Worm (Caenorhabditis elegans) whole organism, L3 larva: Measurements from ENCODE around the gene str-41.

ENCODE experiments used
- R02D3.7 ChIP-seq: fragments of 150-350 bp; optimal IDR thresholded peaks from 2 replicates; lab custom pipeline; 2014; ENCODE audit warnings: missing biosample characterization, missing genetic modification characterization
- aly-2 ChIP-seq: fragments of 150-350 bp; optimal IDR thresholded peaks from 2 replicates; lab custom pipeline; 2014; ENCODE audit warnings: missing biosample characterization, missing genetic modification characterization
- ama-1 ChIP-seq: fragments of 150-350 bp; optimal IDR thresholded peaks from 2 replicates; lab custom pipeline; 2018
- ceh-16 ChIP-seq: sonication (generic microtip); optimal IDR thresholded peaks from 2 replicates; lab custom pipeline; 2017; ENCODE audit warnings: missing biosample characterization, missing genetic modification characterization
- ceh-28 ChIP-seq: fragments of 150-350 bp; optimal IDR thresholded peaks from 2 replicates; lab custom pipeline; 2014; ENCODE audit warnings: missing biosample characterization, missing genetic modification reagents, missing genetic modification characterization
- ceh-9 ChIP-seq: sonication (generic microtip); optimal IDR thresholded peaks from 2 replicates; lab custom pipeline; 2018; ENCODE audit warnings: missing biosample characterization, missing genetic modification characterization
- egl-27 ChIP-seq: sonication (generic microtip); optimal IDR thresholded peaks from 4 replicates; lab custom pipeline; 2017; ENCODE audit warnings: missing biosample characterization, missing genetic modification reagents, missing genetic modification characterization
- elt-3 ChIP-seq, 3 experiments: fragments of 150-350 bp in 1 of 3; sonication (generic microtip) in 2 of 3; optimal IDR thresholded peaks; 2 replicates in 2 of 3; 4 replicates in 1 of 3; lab custom pipeline; 2014 to 2017; ENCODE audit warnings: missing biosample characterization in 3 of 3, missing genetic modification characterization in 3 of 3
- eor-1 ChIP-seq, 2 experiments: fragments of 150-350 bp; optimal IDR thresholded peaks; 2 replicates each; lab custom pipeline; 2014 to 2018; ENCODE audit warnings: missing biosample characterization in 2 of 2, missing genetic modification characterization in 2 of 2
- jun-1 ChIP-seq: fragments of 150-350 bp; optimal IDR thresholded peaks from 2 replicates; lab custom pipeline; 2014; ENCODE audit warnings: missing biosample characterization, missing genetic modification reagents, missing genetic modification characterization
- lin-15B ChIP-seq: fragments of 150-350 bp; optimal IDR thresholded peaks from 2 replicates; lab custom pipeline; 2014; ENCODE audit warnings: missing biosample characterization, missing genetic modification characterization
- lsy-12 ChIP-seq: sonication (generic microtip); optimal IDR thresholded peaks from 2 replicates; lab custom pipeline; 2016; ENCODE audit warnings: mild to moderate bottlenecking, missing genetic modification characterization, missing compliant biosample characterization
- mdl-1 ChIP-seq: fragments of 150-350 bp; optimal IDR thresholded peaks from 2 replicates; lab custom pipeline; 2014; ENCODE audit warnings: missing biosample characterization, missing genetic modification characterization
- nhr-11 ChIP-seq: fragments of 150-350 bp; optimal IDR thresholded peaks from 2 replicates; lab custom pipeline; 2014; ENCODE audit warnings: missing biosample characterization, missing genetic modification characterization
- nhr-23 ChIP-seq: fragments of 150-350 bp; optimal IDR thresholded peaks from 2 replicates; lab custom pipeline; 2014; ENCODE audit warnings: missing biosample characterization, missing genetic modification reagents, missing genetic modification characterization
- nhr-237 ChIP-seq: fragments of 150-350 bp; optimal IDR thresholded peaks from 2 replicates; lab custom pipeline; 2014; ENCODE audit warnings: missing biosample characterization, missing genetic modification characterization
- nhr-25 ChIP-seq: sonication (generic microtip); optimal IDR thresholded peaks from 2 replicates; lab custom pipeline; 2017; ENCODE audit warnings: missing biosample characterization, missing genetic modification characterization
- nhr-28 ChIP-seq: fragments of 150-350 bp; optimal IDR thresholded peaks from 2 replicates; lab custom pipeline; 2014; ENCODE audit warnings: missing biosample characterization, missing genetic modification characterization
- nhr-43 ChIP-seq: sonication (generic microtip); optimal IDR thresholded peaks from 2 replicates; lab custom pipeline; 2016; ENCODE audit warnings: mild to moderate bottlenecking, missing genetic modification characterization, missing compliant biosample characterization; ENCODE audit not compliant: poor library complexity, severe bottlenecking
- nhr-67 ChIP-seq: fragments of 150-350 bp; optimal IDR thresholded peaks from 2 replicates; lab custom pipeline; 2014; ENCODE audit warnings: missing biosample characterization, missing genetic modification characterization
- pha-4 ChIP-seq: fragments of 150-350 bp; optimal IDR thresholded peaks from 2 replicates; lab custom pipeline; 2014; ENCODE audit warnings: missing biosample characterization, missing genetic modification reagents, missing genetic modification characterization
- pqm-1 ChIP-seq: fragments of 150-350 bp; optimal IDR thresholded peaks from 2 replicates; lab custom pipeline; 2017; ENCODE audit warnings: missing biosample characterization, missing genetic modification characterization, inconsistent platforms
- snpc-4 ChIP-seq: fragments of 150-350 bp; optimal IDR thresholded peaks from 2 replicates; lab custom pipeline; 2014; ENCODE audit warnings: missing biosample characterization, missing genetic modification characterization
- tbx-2 ChIP-seq: sonication (generic microtip); optimal IDR thresholded peaks from 2 replicates; lab custom pipeline; 2016; ENCODE audit warnings: mild to moderate bottlenecking, missing genetic modification characterization, missing compliant biosample characterization
- unc-39 ChIP-seq: sonication (generic microtip); optimal IDR thresholded peaks from 4 replicates; lab custom pipeline; 2017; ENCODE audit warnings: missing biosample characterization, missing genetic modification characterization
- unc-62 ChIP-seq: fragments of 150-350 bp; sonication (generic microtip); optimal IDR thresholded peaks from 4 replicates; lab custom pipeline; 2014; ENCODE audit warnings: missing biosample characterization, missing genetic modification reagents, missing genetic modification characterization
- ztf-4 ChIP-seq: fragments of 150-350 bp; optimal IDR thresholded peaks from 2 replicates; lab custom pipeline; 2014; ENCODE audit warnings: missing biosample characterization, missing genetic modification characterization

str-41 gene

ce11 chrV:7414909-7415308, 3.1 kb downstream of the str-41 start, which contains the start of gene F18E3.12:
TSS of gene F18E3.12 (plus strand) at chrV:7414985.
- no peak for TF ChIP-seq ceh-9 (tag; lab: Kevin White, UChicago)
- TF ChIP-seq ama-1 (lab: Kevin White, UChicago): peak; percentile 83
- no peak for TF ChIP-seq R02D3.7 (tag; lab: Kevin White, UChicago)

- TF ChIP-seq elt-3 (tag; optimal IDR thresholded peaks at IDR 0.05; lab: Kevin White, UChicago): peak; percentile 33 to 44 (median 38)
- TF ChIP-seq ztf-4 (tag; lab: Kevin White, UChicago): no peak
- peak; percentile 93 for TF ChIP-seq ama-1 (lab: Kevin White, UChicago)
- no peak for TF ChIP-seq aly-2 (tag; lab: Kevin White, UChicago)
- no peak for TF ChIP-seq eor-1 (tag; optimal IDR thresholded peaks at IDR 0.05; lab: Kevin White, UChicago)
- TF ChIP-seq lsy-12: peak; percentile 7
- peak; percentile 93 for TF ChIP-seq nhr-43 (tag; lab: Kevin White, UChicago)
- no peak for TF ChIP-seq nhr-237 (tag; lab: Kevin White, UChicago)
- TF ChIP-seq pqm-1 (tag; lab: Kevin White, UChicago): no peak
- no peak for TF ChIP-seq unc-39 (tag; lab: Kevin White, UChicago)
- TF ChIP-seq tbx-2 (tag; lab: Kevin White, UChicago): peak; percentile 34
- TF ChIP-seq nhr-25 (tag; lab: Kevin White, UChicago): peak; percentile 92
- peak; percentile 37 for TF ChIP-seq jun-1
- peak; percentile 85 for TF ChIP-seq nhr-23 (tag; lab: Kevin White, UChicago)
- no peak for TF ChIP-seq snpc-4 (tag; lab: Kevin White, UChicago)
- TF ChIP-seq egl-27: peak; percentile 22
Observed at ce11 chrV:7415780-7416428, 4.1 kb downstream of the str-41 start, which contains the start of gene F18E3.13. TSS of gene F18E3.13 (plus strand) at chrV:7416164.

DNA sequence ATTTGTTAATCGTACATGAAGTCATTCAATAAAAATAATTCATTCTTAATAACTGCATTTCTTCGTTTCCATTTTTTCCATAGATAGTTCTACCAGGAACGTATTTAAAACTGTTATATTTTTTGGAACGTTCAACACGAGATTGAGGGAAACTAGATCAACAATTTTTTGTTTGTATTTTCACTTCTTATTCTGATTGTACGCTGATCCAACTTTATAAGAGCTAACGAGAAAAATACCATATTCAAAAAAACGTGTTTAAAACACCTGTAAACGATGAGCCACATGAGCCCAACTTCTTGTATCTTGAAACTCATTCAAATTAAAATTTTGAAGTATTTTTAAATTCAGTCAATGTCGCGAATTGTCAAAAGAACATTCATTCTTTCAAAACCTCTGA, 4.8 kb downstream of the str-41 start:
- peak; percentile 57 for TF ChIP-seq ama-1 (lab: Kevin White, UChicago)
- no peak for TF ChIP-seq mdl-1 (tag; lab: Kevin White, UChicago)
- TF ChIP-seq nhr-23 (tag; lab: Kevin White, UChicago): peak; percentile 7
- no peak for TF ChIP-seq ceh-28 (tag; lab: Kevin White, UChicago)
- no peak for TF ChIP-seq egl-27
- TF ChIP-seq nhr-43 (tag; lab: Kevin White, UChicago): peak; percentile 20

DNA sequence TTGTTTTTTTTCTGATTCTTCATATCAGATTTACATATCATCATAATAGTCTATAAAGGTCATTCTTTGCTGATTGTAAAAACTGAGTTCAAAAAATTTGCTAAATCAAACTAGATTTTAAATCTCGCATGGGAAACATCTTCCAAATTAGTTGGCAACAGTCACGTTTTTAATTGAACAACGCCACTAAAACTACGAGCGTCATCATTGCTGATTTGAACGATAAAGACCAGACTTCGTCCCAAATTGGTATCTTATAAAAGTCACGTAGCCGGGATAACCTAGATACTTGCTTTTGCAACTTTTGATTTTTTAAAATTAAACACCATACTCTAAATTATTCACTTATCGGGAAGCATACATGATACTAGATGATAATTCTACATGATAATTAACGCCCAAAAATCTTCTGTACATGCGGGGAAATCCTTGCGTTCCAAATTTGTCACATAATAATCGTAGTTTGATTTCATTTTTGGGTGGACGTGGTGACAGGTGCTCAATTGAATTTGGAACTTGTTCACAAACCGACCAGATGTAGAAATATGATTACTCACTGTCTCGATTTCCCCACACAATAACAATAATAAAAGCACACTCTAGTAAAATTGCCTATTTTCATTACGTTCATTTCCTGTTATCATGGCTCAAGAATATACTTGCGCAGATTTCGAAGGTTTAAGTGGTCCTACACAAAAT, 5.4 kb downstream of the str-41 start, which contains the start of gene srw-67:
Gene srw-67, plus strand, starts transcription at position 643 of the 699 bp plus-strand sequence.
- no peak for TF ChIP-seq eor-1 (tag; optimal IDR thresholded peaks at IDR 0.05; lab: Kevin White, UChicago)
- TF ChIP-seq ztf-4 (tag; lab: Kevin White, UChicago): no peak
- peak; percentile 62 for TF ChIP-seq nhr-43 (tag; lab: Kevin White, UChicago)
- TF ChIP-seq, all 47 proteins: peak for 1

DNA sequence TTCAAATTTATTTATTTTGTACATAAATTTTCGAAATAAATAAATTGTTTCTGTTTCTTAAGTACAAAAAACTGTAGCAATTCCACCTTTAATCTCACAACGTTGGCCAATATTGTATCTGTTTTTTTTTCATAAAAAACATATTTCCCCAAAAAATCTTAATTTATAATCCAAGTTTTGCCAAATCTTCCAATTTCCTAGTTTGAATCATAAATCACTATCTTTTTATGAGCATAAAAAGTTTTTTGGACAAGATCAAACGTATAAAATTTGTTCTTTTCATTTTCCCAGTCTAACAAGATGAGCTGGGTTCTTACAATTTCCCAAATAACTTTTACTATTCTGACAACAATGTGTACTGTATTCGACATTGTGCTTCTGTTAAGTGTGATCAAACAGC, 8.4 kb downstream of the str-41 start, which contains the start of gene srxa-4:
Gene srxa-4, plus strand, starts transcription at position 301 of the 400 bp plus-strand sequence.
- TF ChIP-seq lin-15B: no peak
- TF ChIP-seq nhr-28 (tag; lab: Kevin White, UChicago): no peak
- no peak for TF ChIP-seq ceh-16 (tag; lab: Kevin White, UChicago)
- TF ChIP-seq aly-2 (tag; lab: Kevin White, UChicago): no peak
- TF ChIP-seq ceh-28 (tag; lab: Kevin White, UChicago): no peak
- no peak for TF ChIP-seq nhr-67 (tag; lab: Kevin White, UChicago)
- no peak for TF ChIP-seq pha-4 (tag; lab: Kevin White, UChicago)

ce11 chrV:7424336-7424735, 12.5 kb downstream of the str-41 start, which contains the start of gene F18E3.10:
TSS of gene F18E3.10 (minus strand) at chrV:7424436.
- TF ChIP-seq nhr-11 (tag; lab: Kevin White, UChicago) (no peak), unc-62 (GFP tag; lab: Kevin White, UChicago) (no peak), eor-1 (tag; optimal IDR thresholded peaks at IDR 0.05; lab: Kevin White, UChicago) (no peak), nhr-237 (tag; lab: Kevin White, UChicago) (no peak)
